Fruit fly (Drosophila melanogaster) whole organism, embryonic: ENCODE measurements around the gene awd.
A peak's percentile ranks its signal among the peaks of the same experiment; 100 is the strongest.

ENCODE experiments used
- Antp ChIP-seq: fragments of 200-800 bp; sonication (Bioruptor generic); optimal IDR thresholded peaks from 3 replicates; lab custom pipeline; 2016; ENCODE audit warnings: missing biosample characterization, missing genetic modification characterization
- CG10543 ChIP-seq: fragments of 200-800 bp; sonication (Bioruptor generic); optimal IDR thresholded peaks from 3 replicates; lab custom pipeline; 2017; ENCODE audit warnings: missing biosample characterization, mild to moderate bottlenecking, missing genetic modification characterization, moderate library complexity
- CG11560 ChIP-seq: fragments of 200-800 bp; sonication (Bioruptor generic); IDR thresholded peaks from 3 replicates; pipeline ENCODE4 v1.3.6; 2022; ENCODE audit warnings: missing biosample characterization, missing genetic modification characterization
- CG12769 ChIP-seq: fragments of 200-800 bp; sonication (Bioruptor generic); optimal IDR thresholded peaks from 2 replicates; lab custom pipeline; 2019; ENCODE audit warnings: missing biosample characterization, mild to moderate bottlenecking, missing genetic modification characterization, moderate library complexity
- CG1647 ChIP-seq: fragments of 200-800 bp; sonication (Bioruptor generic); optimal IDR thresholded peaks from 3 replicates; lab custom pipeline; 2016; ENCODE audit warnings: missing biosample characterization, missing genetic modification characterization
- CG17385 ChIP-seq: fragments of 200-800 bp; sonication (Bioruptor generic); optimal IDR thresholded peaks from 3 replicates; lab custom pipeline; 2018; ENCODE audit warnings: missing biosample characterization, mild to moderate bottlenecking, missing genetic modification characterization
- CG18262 ChIP-seq: fragments of 200-800 bp; optimal IDR thresholded peaks from 3 replicates; lab custom pipeline; 2019; ENCODE audit warnings: missing biosample characterization, mild to moderate bottlenecking, missing genetic modification characterization, moderate library complexity
- CG31388 ChIP-seq: fragments of 200-800 bp; sonication (Bioruptor generic); optimal IDR thresholded peaks from 2 replicates; lab custom pipeline; 2016; ENCODE audit warnings: missing biosample characterization, missing genetic modification characterization
- CG3163 ChIP-seq: fragments of 200-800 bp; sonication (Bioruptor generic); optimal IDR thresholded peaks from 3 replicates; lab custom pipeline; 2016; ENCODE audit warnings: missing biosample characterization, missing genetic modification characterization
- CG34224 ChIP-seq: fragments of 200-800 bp; sonication (Bioruptor generic); IDR thresholded peaks from 3 replicates; pipeline ENCODE4 v1.3.6; 2022; ENCODE audit warnings: missing biosample characterization, missing genetic modification characterization; ENCODE audit not compliant: partially characterized antibody
- CG4617 ChIP-seq: fragments of 200-800 bp; sonication (Bioruptor generic); optimal IDR thresholded peaks from 3 replicates; lab custom pipeline; 2016; ENCODE audit warnings: missing biosample characterization, missing genetic modification characterization, borderline replicate concordance
- CG4707 ChIP-seq: fragments of 200-800 bp; sonication (Bioruptor generic); optimal IDR thresholded peaks from 2 replicates; lab custom pipeline; 2018; ENCODE audit warnings: missing biosample characterization, mild to moderate bottlenecking, missing genetic modification characterization, moderate library complexity
- CG6689 ChIP-seq: fragments of 200-800 bp; sonication (Bioruptor generic); IDR thresholded peaks from 2 replicates; pipeline ENCODE4 v1.3.6; 2022; ENCODE audit warnings: missing biosample characterization, missing genetic modification characterization
- CG7271 ChIP-seq: fragments of 200-800 bp; sonication (Bioruptor generic); optimal IDR thresholded peaks from 2 replicates; lab custom pipeline; 2018; ENCODE audit warnings: missing biosample characterization, mild to moderate bottlenecking, missing genetic modification characterization, moderate library complexity
- CoRest ChIP-seq: fragments of 200-800 bp; sonication (Bioruptor generic); optimal IDR thresholded peaks from 3 replicates; lab custom pipeline; 2018; ENCODE audit warnings: missing biosample characterization, mild to moderate bottlenecking, missing genetic modification characterization, moderate library complexity
- D19A ChIP-seq: fragments of 200-800 bp; optimal IDR thresholded peaks from 3 replicates; lab custom pipeline; 2019; ENCODE audit warnings: missing biosample characterization, mild to moderate bottlenecking, missing genetic modification characterization, moderate library complexity
- Dek ChIP-seq: fragments of 200-800 bp; sonication (Bioruptor generic); optimal IDR thresholded peaks from 3 replicates; lab custom pipeline; 2019; ENCODE audit warnings: missing biosample characterization, mild to moderate bottlenecking, missing genetic modification characterization, moderate library complexity
- Dll ChIP-seq: fragments of 200-800 bp; sonication (Bioruptor generic); IDR thresholded peaks from 4 replicates; pipeline ENCODE4 v1.3.6; 2022; ENCODE audit warnings: missing biosample characterization, missing genetic modification characterization; ENCODE audit not compliant: partially characterized antibody
- Eip74EF ChIP-seq, 2 experiments: fragments of 200-800 bp in 1 of 2; fragments of >200 bp in 1 of 2; sonication (Bioruptor generic) in 1 of 2; optimal IDR thresholded peaks; 2 replicates each; lab custom pipeline; 2017 to 2019; ENCODE audit warnings: missing biosample characterization in 2 of 2, missing genetic modification characterization in 2 of 2, mild to moderate bottlenecking in 1 of 2, moderate library complexity in 1 of 2
- Ets97D ChIP-seq: fragments of 200-800 bp; sonication (Bioruptor generic); optimal IDR thresholded peaks from 3 replicates; lab custom pipeline; 2016; ENCODE audit warnings: missing biosample characterization, missing genetic modification characterization
- Fer1 ChIP-seq: fragments of 200-800 bp; sonication (Bioruptor generic); optimal IDR thresholded peaks from 2 replicates; lab custom pipeline; 2017; ENCODE audit warnings: missing biosample characterization, mild to moderate bottlenecking, missing genetic modification characterization
- Gug ChIP-seq: fragments of 200-800 bp; sonication (Bioruptor generic); IDR thresholded peaks from 4 replicates; pipeline ENCODE4 v1.3.6; 2022; ENCODE audit warnings: missing biosample characterization, missing genetic modification characterization
- Hmr ChIP-seq: fragments of 200-800 bp; sonication (Bioruptor generic); optimal IDR thresholded peaks from 3 replicates; lab custom pipeline; 2017; ENCODE audit warnings: mild to moderate bottlenecking, missing biosample characterization, missing genetic modification reagents, missing genetic modification characterization
- Hr51 ChIP-seq, 2 experiments: fragments of 200-800 bp; sonication (Bioruptor generic); optimal IDR thresholded peaks; 2 replicates in 1 of 2; 3 replicates in 1 of 2; lab custom pipeline; 2016 to 2018; ENCODE audit warnings: missing biosample characterization in 2 of 2, missing genetic modification characterization in 2 of 2, mild to moderate bottlenecking in 1 of 2, moderate library complexity in 1 of 2
- Kr ChIP-seq: fragments of 200-800 bp; sonication (Bioruptor generic); optimal IDR thresholded peaks from 2 replicates; lab custom pipeline; 2017; ENCODE audit warnings: missing biosample characterization, mild to moderate bottlenecking, missing genetic modification characterization
- Lim3 ChIP-seq: fragments of 200-800 bp; sonication (Bioruptor generic); IDR thresholded peaks from 2 replicates; pipeline ENCODE4 v1.3.6; 2022; ENCODE audit warnings: missing biosample characterization, missing genetic modification characterization
- MESR4 ChIP-seq: fragments of 200-800 bp; sonication (Bioruptor generic); optimal IDR thresholded peaks from 2 replicates; lab custom pipeline; 2018; ENCODE audit warnings: missing biosample characterization, mild to moderate bottlenecking, missing genetic modification characterization, moderate library complexity
- MTF-1 ChIP-seq: fragments of 200-800 bp; sonication (Bioruptor generic); optimal IDR thresholded peaks from 2 replicates; lab custom pipeline; 2018; ENCODE audit warnings: missing biosample characterization, mild to moderate bottlenecking, missing genetic modification characterization, borderline replicate concordance
- Nf-YB ChIP-seq: fragments of 200-800 bp; sonication (Bioruptor generic); optimal IDR thresholded peaks from 3 replicates; lab custom pipeline; 2019; ENCODE audit warnings: missing biosample characterization, mild to moderate bottlenecking, missing genetic modification characterization, moderate library complexity
- Pdp1 ChIP-seq, 2 experiments: fragments of 200-800 bp; sonication (Bioruptor generic); optimal IDR thresholded peaks; 3 replicates each; lab custom pipeline; 2016; ENCODE audit warnings: missing biosample characterization in 2 of 2, missing genetic modification characterization in 2 of 2, mild to moderate bottlenecking in 1 of 2, moderate library complexity in 1 of 2
- Ptx1 ChIP-seq: fragments of 200-800 bp; sonication (Bioruptor generic); IDR thresholded peaks from 2 replicates; pipeline ENCODE4 v1.3.6; 2022; ENCODE audit warnings: missing biosample characterization, missing genetic modification characterization
- Ravus ChIP-seq: fragments of 200-800 bp; sonication (Bioruptor generic); IDR thresholded peaks from 2 replicates; pipeline ENCODE4 v1.3.6; 2022; ENCODE audit warnings: missing biosample characterization, missing genetic modification characterization
- Rx ChIP-seq: fragments of 200-800 bp; sonication (Bioruptor generic); IDR thresholded peaks from 2 replicates; pipeline ENCODE4 v1.3.6; 2022; ENCODE audit warnings: missing biosample characterization, missing genetic modification characterization
- Sry-δ ChIP-seq: fragments of 200-800 bp; sonication (Bioruptor generic); optimal IDR thresholded peaks from 2 replicates; lab custom pipeline; 2016; ENCODE audit warnings: missing biosample characterization, missing genetic modification characterization
- Taf1 ChIP-seq: fragments of 200-800 bp; sonication (Bioruptor generic); IDR thresholded peaks from 2 replicates; pipeline ENCODE4 v1.3.6; 2022; ENCODE audit warnings: missing biosample characterization, missing genetic modification characterization
- aop ChIP-seq: fragments of 200-800 bp; sonication (Bioruptor generic); IDR thresholded peaks from 2 replicates; pipeline ENCODE4 v1.3.6; 2022; ENCODE audit warnings: missing biosample characterization, missing genetic modification characterization
- ash1 ChIP-seq: fragments of 200-800 bp; sonication (Bioruptor generic); optimal IDR thresholded peaks from 2 replicates; lab custom pipeline; 2018; ENCODE audit warnings: missing biosample characterization, mild to moderate bottlenecking, missing genetic modification characterization
- croc ChIP-seq: fragments of 200-800 bp; sonication (Bioruptor generic); conservative IDR thresholded peaks from 3 replicates; pipeline ENCODE4 v1.3.6; 2022; ENCODE audit warnings: missing biosample characterization, missing genetic modification characterization
- exex ChIP-seq: fragments of 200-800 bp; sonication (Bioruptor generic); optimal IDR thresholded peaks from 4 replicates; lab custom pipeline; 2018; ENCODE audit warnings: missing biosample characterization, mild to moderate bottlenecking, missing genetic modification characterization, moderate library complexity
- grau ChIP-seq: fragments of 200-800 bp; optimal IDR thresholded peaks from 3 replicates; lab custom pipeline; 2019; ENCODE audit warnings: missing biosample characterization, mild to moderate bottlenecking, missing genetic modification characterization, moderate library complexity
- hbn ChIP-seq: fragments of 200-800 bp; sonication (Bioruptor generic); IDR thresholded peaks from 2 replicates; pipeline ENCODE4 v1.3.6; 2022; ENCODE audit warnings: missing biosample characterization, missing genetic modification characterization; ENCODE audit not compliant: partially characterized antibody
- nau ChIP-seq: fragments of 200-800 bp; sonication (Bioruptor generic); optimal IDR thresholded peaks from 3 replicates; lab custom pipeline; 2017; ENCODE audit warnings: missing biosample characterization, mild to moderate bottlenecking, missing genetic modification characterization, missing genetic modification reagents
- nom ChIP-seq: fragments of 200-800 bp; sonication (Bioruptor generic); optimal IDR thresholded peaks from 2 replicates; lab custom pipeline; 2017; ENCODE audit warnings: missing biosample characterization, missing genetic modification characterization, mild to moderate bottlenecking, moderate library complexity, missing genetic modification reagents
- odd ChIP-seq: fragments of 200-800 bp; sonication (Bioruptor generic); optimal IDR thresholded peaks from 2 replicates; lab custom pipeline; 2017; ENCODE audit warnings: missing biosample characterization, mild to moderate bottlenecking, missing genetic modification characterization
- otp ChIP-seq: fragments of 200-800 bp; sonication (Bioruptor generic); IDR thresholded peaks from 3 replicates; pipeline ENCODE4, ENCODE4 v1.3.6; 2022; ENCODE audit warnings: missing biosample characterization, missing genetic modification characterization
- repo ChIP-seq: fragments of 200-800 bp; sonication (Bioruptor generic); optimal IDR thresholded peaks from 2 replicates; lab custom pipeline; 2016; ENCODE audit warnings: missing biosample characterization, missing genetic modification characterization
- sna ChIP-seq: fragments of 200-800 bp; sonication (Bioruptor generic); IDR thresholded peaks from 2 replicates; pipeline ENCODE4 v1.3.6; 2022; ENCODE audit warnings: missing biosample characterization, missing genetic modification characterization; ENCODE audit not compliant: partially characterized antibody
- sob ChIP-seq: fragments of 200-800 bp; sonication (Bioruptor generic); IDR thresholded peaks from 2 replicates; pipeline ENCODE4 v1.3.6; 2022; ENCODE audit warnings: missing biosample characterization, missing genetic modification characterization
- sr ChIP-seq: fragments of 200-800 bp; sonication (Bioruptor generic); IDR thresholded peaks from 3 replicates; pipeline ENCODE4 v1.3.6; 2022; ENCODE audit warnings: missing biosample characterization, missing genetic modification characterization
- tx ChIP-seq: fragments of 200-800 bp; sonication (Bioruptor generic); optimal IDR thresholded peaks from 2 replicates; lab custom pipeline; 2016; ENCODE audit warnings: missing biosample characterization, missing genetic modification characterization

The awd gene

dm6 chr3R:31743279-31743678 lies 2.6 kb downstream of the awd start, which contains the start of gene Tbca (continued):
- no peak for TF ChIP-seq Gug (GFP tag; lab: Robert Waterston, UW)
- TF ChIP-seq nom (GFP tag; lab: Kevin White, UChicago): peak; percentile 3
- no peak for TF ChIP-seq CG10543 (GFP tag; lab: Kevin White, UChicago)
- TF ChIP-seq MTF-1 (GFP tag; lab: Kevin White, UChicago): no peak
- peak; percentile 48 for TF ChIP-seq hbn (GFP tag; lab: Robert Waterston, UW)
- TF ChIP-seq D19A (tag; lab: Kevin White, UChicago): no peak
- no peak for TF ChIP-seq CG11560 (tag; lab: Robert Waterston, UW)
- TF ChIP-seq CG7271 (tag; lab: Kevin White, UChicago): no peak
- no peak for TF ChIP-seq grau
- peak; percentile 55; the same call in 1 of the 2 replicates for TF ChIP-seq sna (GFP tag; lab: Robert Waterston, UW)
- TF ChIP-seq ash1 (GFP tag; lab: Kevin White, UChicago): no peak
- peak; percentile 51 for TF ChIP-seq Sry-δ
- TF ChIP-seq CG4617 (GFP tag; lab: Kevin White, UChicago): peak; percentile 1
- no peak for TF ChIP-seq otp
- TF ChIP-seq sob: no peak
- TF ChIP-seq CG6689: no peak
- TF ChIP-seq Lim3: no peak
- TF ChIP-seq Dll (GFP tag; lab: Robert Waterston, UW): peak; percentile 63; the same call in 3 of the 4 replicates
- TF ChIP-seq CG3163 (GFP tag; lab: Kevin White, UChicago): no peak
- TF ChIP-seq Antp: no peak
- peak; percentile 64 for TF ChIP-seq MESR4
- no peak for TF ChIP-seq CoRest (tag; lab: Kevin White, UChicago)
- TF ChIP-seq CG4707 (GFP tag; lab: Kevin White, UChicago): no peak
- TF ChIP-seq Fer1: no peak
- no peak for TF ChIP-seq Hmr (GFP tag; lab: Kevin White, UChicago)
- TF ChIP-seq CG12769 (tag; lab: Kevin White, UChicago): no peak
- peak; percentile 44 for TF ChIP-seq Ets97D (GFP tag; lab: Kevin White, UChicago)
- TF ChIP-seq CG18262: no peak
- no peak for TF ChIP-seq Taf1 (GFP tag; lab: Robert Waterston, UW)
- TF ChIP-seq CG31388: no peak
- no peak for TF ChIP-seq aop
- no peak for TF ChIP-seq tx (GFP tag; lab: Kevin White, UChicago)
- no peak for TF ChIP-seq repo
- TF ChIP-seq odd: no peak
- no peak for TF ChIP-seq Nf-YB (GFP tag; lab: Kevin White, UChicago)
- TF ChIP-seq sr: no peak
- no peak for TF ChIP-seq CG1647 (GFP tag; lab: Kevin White, UChicago)
- TF ChIP-seq Hr51 (GFP tag; optimal IDR thresholded peaks at IDR 0.05; lab: Kevin White, UChicago): no peak
- TF ChIP-seq exex (tag; lab: Kevin White, UChicago): no peak
- no peak for TF ChIP-seq croc
- TF ChIP-seq CG17385: no peak
- no peak for TF ChIP-seq Ptx1
- TF ChIP-seq Rx (GFP tag; lab: Robert Waterston, UW): no peak
- TF ChIP-seq nau (GFP tag; lab: Kevin White, UChicago): no peak
- TF ChIP-seq CG34224 (GFP tag; lab: Robert Waterston, UW): peak; percentile 63; the same call in 2 of the 3 replicates
- TF ChIP-seq Ravus (GFP tag; lab: Robert Waterston, UW): no peak
- TF ChIP-seq Dek (tag; lab: Kevin White, UChicago): no peak
- no peak for TF ChIP-seq Eip74EF (GFP tag; optimal IDR thresholded peaks at IDR 0.05; lab: Kevin White, UChicago)
- TF ChIP-seq Pdp1 (GFP tag; optimal IDR thresholded peaks at IDR 0.05; lab: Kevin White, UChicago): no peak
- no peak for TF ChIP-seq Kr (GFP tag; lab: Kevin White, UChicago)
